Fruit fly (Drosophila melanogaster): ENCODE measurements around the gene CG17111.
A peak's percentile ranks its signal among the peaks of the same experiment; 100 is the strongest.

CG17111 gene

DNA sequence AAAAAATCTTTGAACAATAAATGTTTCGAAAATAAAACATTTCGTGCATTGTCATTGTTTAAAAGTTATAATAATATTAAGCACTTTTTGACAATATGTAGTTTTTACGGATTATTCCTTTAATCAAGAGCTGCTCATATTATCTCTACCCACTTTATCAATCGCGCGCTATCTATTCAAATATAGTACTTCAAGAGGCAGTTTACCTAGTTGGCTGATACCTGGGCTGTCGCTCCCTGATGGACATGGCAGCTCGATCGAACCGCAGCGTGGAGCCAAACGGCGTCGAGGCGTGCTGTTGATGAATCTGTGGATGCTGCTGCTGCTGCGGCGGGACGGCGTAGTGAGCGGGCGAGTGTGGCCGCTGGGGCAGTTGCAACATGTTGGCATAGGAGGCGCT lies 6.9 kb downstream of the CG17111 start:
- TF ChIP-seq EcR (GFP tag; optimal IDR thresholded peaks at IDR 0.05) (no peak), pan (optimal IDR thresholded peaks at IDR 0.05) (no peak)

DNA sequence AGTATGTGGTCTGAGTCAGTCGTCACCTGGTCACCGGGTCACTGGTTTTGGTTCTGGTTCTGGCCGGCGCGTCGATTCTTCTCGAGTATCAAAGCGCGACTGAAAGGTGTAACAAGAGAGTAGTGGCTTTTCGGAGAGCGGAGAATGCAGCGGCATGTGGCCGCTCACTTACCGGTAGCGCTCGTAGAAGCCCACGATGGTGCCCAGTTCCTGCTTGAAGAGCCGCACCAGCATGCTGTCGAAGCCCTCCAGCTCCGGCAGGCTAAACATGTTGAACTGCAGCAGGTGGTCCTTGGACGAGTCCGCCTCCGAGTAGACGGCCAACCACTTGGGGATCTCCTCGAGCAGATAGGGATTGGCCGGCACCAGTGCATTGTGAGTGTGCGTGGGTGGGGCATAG lies 8.2 kb downstream of the CG17111 start, which contains the start of gene Ctns:
Gene Ctns, minus strand, starts transcription at position 101 of the 400 bp plus-strand sequence.
- TF ChIP-seq pan (optimal IDR thresholded peaks at IDR 0.05) (no peak), CG8478 (optimal IDR thresholded peaks at IDR 0.05) (no peak), psq (optimal IDR thresholded peaks at IDR 0.05) (no peak), EcR (GFP tag; optimal IDR thresholded peaks at IDR 0.05) (no peak), usp (GFP tag; optimal IDR thresholded peaks at IDR 0.05) (no peak), Dll (optimal IDR thresholded peaks at IDR 0.05) (no peak)

DNA sequence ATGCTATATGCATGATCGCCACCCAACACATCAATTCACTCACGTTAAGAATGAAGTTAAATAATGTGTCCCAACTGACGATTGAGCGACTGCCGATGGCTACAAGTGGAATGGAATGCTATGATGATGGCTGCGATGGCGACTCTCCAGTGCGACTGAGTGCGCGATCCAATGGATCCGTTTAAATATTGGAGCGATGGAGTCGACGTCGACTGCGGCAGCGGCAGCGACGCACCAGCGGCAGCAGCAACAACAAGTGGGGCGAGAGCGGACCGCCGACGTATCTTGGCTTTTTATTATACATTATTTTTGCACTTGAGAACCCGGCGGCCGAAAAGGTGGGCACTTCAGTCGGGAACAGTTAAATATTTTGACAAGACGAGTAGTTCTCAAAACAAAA lies 9.7 kb downstream of the CG17111 start:
- no peak for TF ChIP-seq usp (GFP tag; optimal IDR thresholded peaks at IDR 0.05)
- TF ChIP-seq pan (optimal IDR thresholded peaks at IDR 0.05): no peak
- TF ChIP-seq EcR (GFP tag; optimal IDR thresholded peaks at IDR 0.05): no peak
- TF ChIP-seq CG8478 (optimal IDR thresholded peaks at IDR 0.05): no peak
- TF ChIP-seq Dll (optimal IDR thresholded peaks at IDR 0.05): no peak
- no peak for TF ChIP-seq psq (optimal IDR thresholded peaks at IDR 0.05)

DNA sequence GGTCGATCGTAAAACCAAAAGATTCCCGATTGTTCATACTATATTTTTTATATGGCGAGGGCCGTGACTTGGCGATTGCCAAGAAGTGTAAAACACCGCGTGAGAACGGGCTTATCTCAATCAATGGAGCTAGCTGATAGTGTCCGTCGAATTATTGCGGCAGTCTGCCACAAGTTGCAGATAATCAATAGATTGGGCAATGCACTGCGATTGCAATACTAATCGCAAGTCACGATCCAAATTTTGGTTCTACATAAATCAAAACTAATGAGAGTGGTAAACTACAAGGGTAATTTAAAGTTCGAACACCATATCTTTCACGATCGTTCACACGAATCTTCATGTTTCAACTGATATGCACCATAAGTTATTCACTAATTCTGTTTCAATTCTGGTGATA lies 10.3 kb downstream of the CG17111 start:
- no peak for TF ChIP-seq psq (optimal IDR thresholded peaks at IDR 0.05)
- TF ChIP-seq usp (GFP tag; optimal IDR thresholded peaks at IDR 0.05): no peak
- TF ChIP-seq CG8478 (optimal IDR thresholded peaks at IDR 0.05): no peak
- TF ChIP-seq EcR (GFP tag; optimal IDR thresholded peaks at IDR 0.05): no peak
- TF ChIP-seq Dll (optimal IDR thresholded peaks at IDR 0.05): no peak
- no peak for TF ChIP-seq pan (optimal IDR thresholded peaks at IDR 0.05)

DNA sequence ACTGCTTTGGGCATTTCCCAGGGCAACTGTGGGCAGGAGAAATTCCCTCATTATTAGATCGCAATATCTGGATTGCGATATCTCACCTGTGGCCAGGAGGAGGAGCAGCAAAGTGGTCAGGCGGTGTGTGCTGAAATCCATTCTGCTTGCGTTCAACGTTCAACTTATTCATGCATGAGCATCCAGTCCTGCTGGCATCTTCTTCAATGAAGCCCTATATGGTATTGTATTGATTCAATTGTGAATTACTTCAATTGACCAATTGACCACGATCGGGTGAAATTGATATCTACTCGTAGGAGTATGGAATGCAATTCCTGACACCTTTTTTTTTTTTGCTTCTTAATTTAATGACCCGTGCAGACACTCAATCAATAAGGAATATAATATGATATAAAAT lies 10.9 kb downstream of the CG17111 start:
- TF ChIP-seq psq (optimal IDR thresholded peaks at IDR 0.05): no peak
- TF ChIP-seq pan (optimal IDR thresholded peaks at IDR 0.05): no peak
- no peak for TF ChIP-seq CG8478 (optimal IDR thresholded peaks at IDR 0.05)
- no peak for TF ChIP-seq EcR (GFP tag; optimal IDR thresholded peaks at IDR 0.05)
- TF ChIP-seq usp (GFP tag; optimal IDR thresholded peaks at IDR 0.05): no peak
- TF ChIP-seq Dll (optimal IDR thresholded peaks at IDR 0.05): no peak

DNA sequence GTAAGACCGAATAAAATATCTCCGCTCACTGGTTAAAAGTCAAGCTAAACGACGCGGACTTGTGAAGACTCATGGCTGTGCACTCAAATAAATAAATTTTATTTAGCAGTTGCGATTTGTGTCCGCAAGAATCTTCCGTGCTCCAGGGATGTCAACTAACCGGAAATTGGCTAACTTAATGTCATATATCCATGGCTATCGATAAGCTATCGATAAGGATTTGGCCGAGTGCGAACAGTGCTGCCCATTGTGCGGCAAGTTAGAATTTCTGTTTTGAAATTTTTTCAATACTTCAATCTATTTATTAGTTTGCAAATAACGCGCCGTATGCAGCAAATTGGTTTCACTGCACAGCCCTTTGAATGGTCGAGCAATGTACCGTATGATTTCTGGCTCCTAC lies 13.1 kb downstream of the CG17111 start, which contains the start of gene p53:
Gene p53, minus strand, starts transcription at position 147 of the 400 bp plus-strand sequence.
- TF ChIP-seq CG8478 (optimal IDR thresholded peaks at IDR 0.05): no peak
- TF ChIP-seq EcR (GFP tag; optimal IDR thresholded peaks at IDR 0.05): no peak
- no peak for TF ChIP-seq psq (optimal IDR thresholded peaks at IDR 0.05)
- TF ChIP-seq pan (optimal IDR thresholded peaks at IDR 0.05): no peak
- TF ChIP-seq Dll (optimal IDR thresholded peaks at IDR 0.05): no peak
- no peak for TF ChIP-seq usp (GFP tag; optimal IDR thresholded peaks at IDR 0.05)

DNA sequence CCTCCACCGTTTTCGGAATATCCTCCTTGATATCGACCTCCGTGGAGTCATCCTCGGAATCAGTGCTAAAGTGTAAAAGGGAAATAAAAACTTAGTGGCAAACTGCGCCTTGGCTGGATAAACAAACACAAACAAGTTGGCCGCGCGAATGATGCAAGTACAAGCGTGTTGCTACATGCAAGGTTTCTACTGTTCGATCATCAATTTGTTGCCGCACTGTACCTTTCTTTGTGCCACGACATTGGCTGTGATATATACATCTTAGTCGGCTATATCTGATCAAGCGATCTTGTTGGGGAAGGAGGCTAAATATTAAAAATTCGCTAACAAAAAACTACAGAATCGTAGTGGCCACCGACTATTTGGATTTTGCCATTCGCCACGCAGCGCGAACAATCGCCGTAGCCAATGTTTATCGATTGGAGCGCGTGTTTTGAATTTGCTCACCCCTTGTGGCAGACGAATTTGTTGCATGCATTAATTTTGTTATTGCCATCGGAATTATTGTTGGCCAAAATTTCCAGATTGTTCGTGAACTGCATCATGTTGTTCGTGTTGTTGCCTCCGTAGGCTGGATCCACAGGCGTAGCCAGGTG lies 13.8 kb downstream of the CG17111 start:
- TF ChIP-seq EcR (GFP tag; optimal IDR thresholded peaks at IDR 0.05) (no peak), usp (GFP tag; optimal IDR thresholded peaks at IDR 0.05) (no peak)

DNA sequence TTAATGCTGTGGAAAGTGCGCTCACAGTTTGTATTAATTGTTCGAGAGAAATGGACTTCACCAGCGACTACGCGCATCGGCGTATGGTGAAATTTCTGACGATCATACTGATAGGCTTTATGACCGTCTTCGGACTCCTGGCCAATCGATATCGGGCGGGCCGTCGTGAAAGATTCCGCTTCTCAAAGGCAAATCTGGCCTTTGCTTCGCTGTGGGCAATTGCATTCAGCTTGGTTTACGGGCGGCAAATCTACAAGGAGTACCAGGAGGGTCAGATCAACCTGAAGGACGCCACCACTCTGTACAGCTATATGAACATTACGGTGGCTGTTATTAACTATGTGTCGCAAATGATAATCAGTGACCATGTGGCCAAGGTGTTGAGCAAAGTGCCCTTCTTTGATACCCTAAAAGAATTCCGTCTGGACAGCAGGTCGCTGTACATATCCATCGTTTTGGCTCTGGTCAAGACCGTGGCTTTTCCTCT lies 15.4 kb downstream of the CG17111 start, which contains the start of gene Gr94a:
Gene Gr94a, plus strand, starts transcription at position 51 of the 487 bp plus-strand sequence.
- TF ChIP-seq pan (optimal IDR thresholded peaks at IDR 0.05) (no peak), usp (GFP tag; optimal IDR thresholded peaks at IDR 0.05) (no peak), Dll (optimal IDR thresholded peaks at IDR 0.05) (no peak), CG8478 (optimal IDR thresholded peaks at IDR 0.05) (no peak), psq (optimal IDR thresholded peaks at IDR 0.05) (no peak), EcR (GFP tag; optimal IDR thresholded peaks at IDR 0.05) (no peak)

DNA sequence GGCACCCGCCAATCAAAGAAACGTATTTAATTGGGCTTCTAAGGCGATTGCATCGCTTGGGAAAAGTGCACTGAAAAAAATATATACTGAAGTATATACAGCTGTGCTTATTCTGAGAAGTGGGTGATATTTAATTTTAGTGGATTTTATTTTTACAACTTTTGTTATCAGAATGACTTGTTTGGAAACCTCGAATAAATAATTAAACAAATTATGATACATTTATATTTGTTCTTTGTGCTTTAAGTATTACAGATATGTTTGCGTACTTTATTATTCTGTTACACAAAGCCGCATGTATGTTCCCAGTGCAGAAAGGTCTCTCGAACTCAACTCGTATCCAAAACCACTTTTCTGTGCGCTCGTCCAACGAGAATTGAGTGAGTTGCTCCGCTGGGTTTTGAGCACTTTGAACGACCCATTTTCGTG lies 18.4 kb downstream of the CG17111 start:
- TF ChIP-seq CG8478 (optimal IDR thresholded peaks at IDR 0.05) (no peak), EcR (GFP tag; optimal IDR thresholded peaks at IDR 0.05) (no peak), psq (optimal IDR thresholded peaks at IDR 0.05) (no peak), Dll (optimal IDR thresholded peaks at IDR 0.05) (no peak), usp (GFP tag; optimal IDR thresholded peaks at IDR 0.05) (no peak), pan (optimal IDR thresholded peaks at IDR 0.05) (no peak)

DNA sequence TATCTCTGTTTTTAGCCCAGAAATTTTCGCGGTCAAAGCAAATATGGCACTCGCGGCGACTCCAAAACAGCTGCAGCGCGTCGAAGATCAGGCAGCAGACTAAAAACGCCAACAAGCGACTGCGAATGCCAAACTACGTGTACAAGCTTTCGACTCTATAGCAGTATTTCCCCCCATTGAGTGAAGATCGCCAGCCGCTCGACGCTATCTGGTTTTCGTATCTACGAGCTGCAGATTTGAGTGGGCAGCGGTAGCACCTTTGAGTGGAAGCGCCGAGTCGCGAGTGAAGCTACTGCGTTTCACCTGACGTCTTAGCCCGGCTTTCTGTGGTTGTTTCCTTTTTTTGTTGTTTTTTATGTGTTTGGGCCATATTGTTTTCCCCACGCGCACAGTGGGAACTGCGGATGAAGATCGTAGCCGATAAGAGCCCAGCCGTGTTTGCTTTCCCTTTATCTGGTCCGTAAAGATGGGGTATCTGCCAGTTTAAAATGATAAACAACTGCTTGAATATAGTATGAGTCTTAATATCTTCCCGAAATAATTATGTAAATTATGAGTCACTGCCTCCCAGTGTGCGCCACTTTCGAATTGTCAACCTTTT lies 18.9 kb downstream of the CG17111 start, which contains the start of gene CG17121:
Gene CG17121, minus strand, starts transcription at position 126 of the 601 bp plus-strand sequence.
- TF ChIP-seq pan (optimal IDR thresholded peaks at IDR 0.05) (no peak), CG8478 (optimal IDR thresholded peaks at IDR 0.05) (no peak), EcR (GFP tag; optimal IDR thresholded peaks at IDR 0.05) (no peak), usp (GFP tag; optimal IDR thresholded peaks at IDR 0.05) (no peak), Dll (optimal IDR thresholded peaks at IDR 0.05) (no peak), psq (optimal IDR thresholded peaks at IDR 0.05) (no peak)

DNA sequence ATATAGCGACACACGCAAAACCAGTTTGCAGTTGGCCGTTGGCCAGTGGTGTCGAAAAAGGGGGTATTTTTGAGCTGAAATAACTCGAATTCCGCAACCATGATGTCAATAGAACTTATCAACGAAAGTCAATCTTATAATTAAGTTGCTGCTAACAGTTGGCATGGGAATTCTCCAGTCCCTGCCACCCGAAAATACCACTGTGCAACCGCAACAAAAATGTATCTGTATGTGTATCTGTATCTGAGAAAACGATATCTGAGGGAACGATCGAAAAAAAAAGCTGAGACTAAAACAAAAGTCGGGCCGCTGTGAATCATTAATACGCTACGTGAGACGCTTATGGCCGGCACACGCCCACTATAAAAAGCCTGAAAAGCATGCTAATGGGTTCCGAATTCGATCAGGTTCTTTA lies 20.5 kb downstream of the CG17111 start:
- no peak for TF ChIP-seq pan (optimal IDR thresholded peaks at IDR 0.05)
- TF ChIP-seq EcR (GFP tag; optimal IDR thresholded peaks at IDR 0.05): peak in 1 of 2 experiments; percentile 12

DNA sequence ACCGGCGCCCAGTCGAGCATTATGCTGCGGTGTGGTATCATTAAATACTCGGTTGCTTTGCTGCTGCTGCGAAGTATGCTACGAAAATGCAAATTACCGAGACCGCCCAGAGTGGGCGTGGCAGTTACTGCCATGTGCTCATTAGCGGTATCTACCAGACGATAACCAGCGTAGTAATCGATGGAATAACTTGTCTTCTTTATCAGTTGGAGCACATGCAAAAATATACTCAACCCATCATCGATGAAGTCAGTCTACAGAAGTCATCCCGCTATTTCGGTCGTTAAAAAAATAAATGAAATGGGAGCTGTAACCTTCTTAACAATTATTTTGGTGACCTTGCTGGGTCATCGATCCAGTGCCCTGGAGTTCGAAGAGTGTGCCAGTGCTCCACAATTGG lies 23.4 kb downstream of the CG17111 start, which contains the start of gene CG13837:
Gene CG13837, plus strand, starts transcription at position 301 of the 400 bp plus-strand sequence.
- TF ChIP-seq psq (optimal IDR thresholded peaks at IDR 0.05) (no peak), EcR (GFP tag; optimal IDR thresholded peaks at IDR 0.05) (no peak), Dll (optimal IDR thresholded peaks at IDR 0.05) (no peak), CG8478 (optimal IDR thresholded peaks at IDR 0.05) (no peak), usp (GFP tag; optimal IDR thresholded peaks at IDR 0.05) (no peak), pan (optimal IDR thresholded peaks at IDR 0.05) (no peak)

All from whole organism.